Fruit fly (Drosophila melanogaster) Kc167 (cell line): ENCODE data around the gene lin-28.

Source experiments
- Myc ChIP-seq: fragments of >200 bp; optimal IDR thresholded peaks from 2 replicates; lab custom pipeline; 2017; ENCODE audit warnings: missing external identifiers
- Sin3A ChIP-seq: fragments of >200 bp; optimal IDR thresholded peaks from 2 replicates; lab custom pipeline; 2018; ENCODE audit warnings: missing external identifiers
- h ChIP-seq: fragments of >200 bp; optimal IDR thresholded peaks from 3 replicates; lab custom pipeline; 2018; ENCODE audit warnings: missing external identifiers

DNA sequence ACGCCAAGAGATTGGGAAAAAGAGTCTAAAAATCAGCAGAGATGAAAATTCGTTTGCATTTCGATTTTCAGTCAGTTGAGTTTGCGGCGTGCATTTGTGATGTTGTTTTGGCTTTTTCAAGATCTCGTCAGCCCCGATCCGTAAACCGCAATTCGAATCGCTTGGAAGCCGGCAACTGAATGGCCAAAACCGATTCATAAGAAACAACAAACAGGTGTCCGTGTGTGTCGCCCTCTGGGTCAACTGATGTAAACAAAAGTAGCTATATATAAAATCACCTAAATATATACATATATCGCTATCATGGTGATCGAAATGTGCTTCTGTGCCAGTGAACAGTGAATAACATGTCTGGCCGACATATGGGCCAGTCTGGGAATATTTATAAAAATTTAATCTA is 12.3 kb downstream of the lin-28 start:
- TF ChIP-seq Sin3A (lab: Kevin White, UChicago) (no peak), Myc (no peak), h (lab: Kevin White, UChicago) (no peak)
